Fruit fly (Drosophila melanogaster) whole organism, embryonic: ENCODE data around the gene CG13876.

Source experiments
- Aef1 ChIP-seq: fragments of 200-800 bp; sonication (Bioruptor generic); IDR thresholded peaks from 3 replicates; pipeline ENCODE4 v1.3.6; 2022; ENCODE audit warnings: missing biosample characterization, missing genetic modification characterization
- B-H2 ChIP-seq: fragments of 200-800 bp; sonication (Bioruptor generic); optimal IDR thresholded peaks from 2 replicates; lab custom pipeline; 2018; ENCODE audit warnings: missing biosample characterization, mild to moderate bottlenecking, missing genetic modification characterization
- Blimp-1 ChIP-seq: fragments of 200-800 bp; sonication (Bioruptor generic); optimal IDR thresholded peaks from 3 replicates; lab custom pipeline; 2018; ENCODE audit warnings: missing biosample characterization, missing genetic modification characterization, mild to moderate bottlenecking, moderate library complexity, missing genetic modification reagents
- C15 ChIP-seq: fragments of 200-800 bp; sonication (Bioruptor generic); IDR thresholded peaks from 3 replicates; pipeline ENCODE4 v1.3.6; 2022; ENCODE audit warnings: missing biosample characterization, missing genetic modification characterization
- CG10543 ChIP-seq: fragments of 200-800 bp; sonication (Bioruptor generic); optimal IDR thresholded peaks from 3 replicates; lab custom pipeline; 2017; ENCODE audit warnings: missing biosample characterization, mild to moderate bottlenecking, missing genetic modification characterization, moderate library complexity
- CG11504 ChIP-seq: fragments of 200-800 bp; sonication (Bioruptor generic); optimal IDR thresholded peaks from 3 replicates; lab custom pipeline; 2019; ENCODE audit warnings: missing biosample characterization, mild to moderate bottlenecking, missing genetic modification characterization, moderate library complexity
- CG12299 ChIP-seq: fragments of 200-800 bp; sonication (Bioruptor generic); optimal IDR thresholded peaks from 2 replicates; lab custom pipeline; 2018; ENCODE audit warnings: missing biosample characterization, mild to moderate bottlenecking, missing genetic modification characterization
- CG1233 ChIP-seq: fragments of 200-800 bp; sonication (Bioruptor generic); optimal IDR thresholded peaks from 4 replicates; lab custom pipeline; 2018; ENCODE audit warnings: missing biosample characterization, mild to moderate bottlenecking, missing genetic modification characterization
- CG13624 ChIP-seq: fragments of 200-800 bp; sonication (Bioruptor generic); optimal IDR thresholded peaks from 2 replicates; lab custom pipeline; 2016; ENCODE audit warnings: missing biosample characterization, missing genetic modification characterization
- CG15514 ChIP-seq: fragments of 200-800 bp; sonication (Bioruptor generic); optimal IDR thresholded peaks from 3 replicates; lab custom pipeline; 2017; ENCODE audit warnings: missing biosample characterization, missing genetic modification characterization, mild to moderate bottlenecking, moderate library complexity, missing genetic modification reagents
- CG1602 ChIP-seq: fragments of 200-800 bp; sonication (Bioruptor generic); optimal IDR thresholded peaks from 3 replicates; lab custom pipeline; 2016; ENCODE audit warnings: missing biosample characterization, missing genetic modification characterization
- CG16863 ChIP-seq: fragments of 200-800 bp; sonication (Bioruptor generic); optimal IDR thresholded peaks from 3 replicates; lab custom pipeline; 2016; ENCODE audit warnings: missing biosample characterization, missing genetic modification characterization
- CG18619 ChIP-seq: fragments of 200-800 bp; sonication (Bioruptor generic); optimal IDR thresholded peaks from 3 replicates; lab custom pipeline; 2017; ENCODE audit warnings: missing biosample characterization, mild to moderate bottlenecking, missing genetic modification characterization
- CG30020 ChIP-seq: fragments of 200-800 bp; optimal IDR thresholded peaks from 2 replicates; lab custom pipeline; 2019; ENCODE audit warnings: missing biosample characterization, mild to moderate bottlenecking, missing genetic modification characterization, moderate library complexity
- CG31365 ChIP-seq: fragments of 200-800 bp; sonication (Bioruptor generic); optimal IDR thresholded peaks from 2 replicates; lab custom pipeline; 2018; ENCODE audit warnings: missing biosample characterization, mild to moderate bottlenecking, missing genetic modification characterization
- CG32532 ChIP-seq: fragments of 200-800 bp; sonication (Bioruptor generic); IDR thresholded peaks from 2 replicates; pipeline ENCODE4 v1.3.6; 2022; ENCODE audit warnings: missing biosample characterization, missing genetic modification characterization
- CG4730 ChIP-seq: fragments of 200-800 bp; sonication (Bioruptor generic); IDR thresholded peaks from 2 replicates; pipeline ENCODE4 v1.3.6; 2022; ENCODE audit warnings: missing biosample characterization, missing genetic modification characterization
- CG4820 ChIP-seq: fragments of 200-800 bp; sonication (Bioruptor generic); optimal IDR thresholded peaks from 3 replicates; lab custom pipeline; 2016; ENCODE audit warnings: missing biosample characterization, missing genetic modification characterization
- CG8388 ChIP-seq: fragments of 200-800 bp; sonication (Bioruptor generic); optimal IDR thresholded peaks from 2 replicates; lab custom pipeline; 2019; ENCODE audit warnings: missing biosample characterization, mild to moderate bottlenecking, missing genetic modification characterization, moderate library complexity
- CG9797 ChIP-seq: fragments of 200-800 bp; sonication (Bioruptor generic); optimal IDR thresholded peaks from 3 replicates; lab custom pipeline; 2018; ENCODE audit warnings: missing biosample characterization, mild to moderate bottlenecking, missing genetic modification characterization
- Fer1 ChIP-seq: fragments of 200-800 bp; sonication (Bioruptor generic); optimal IDR thresholded peaks from 2 replicates; lab custom pipeline; 2017; ENCODE audit warnings: missing biosample characterization, mild to moderate bottlenecking, missing genetic modification characterization
- Fer2 ChIP-seq: fragments of 200-800 bp; sonication (Bioruptor generic); optimal IDR thresholded peaks from 2 replicates; lab custom pipeline; 2018; ENCODE audit warnings: missing biosample characterization, mild to moderate bottlenecking, missing genetic modification characterization, moderate library complexity
- Gug ChIP-seq: fragments of 200-800 bp; sonication (Bioruptor generic); IDR thresholded peaks from 4 replicates; pipeline ENCODE4 v1.3.6; 2022; ENCODE audit warnings: missing biosample characterization, missing genetic modification characterization
- HHEX ChIP-seq: fragments of 200-800 bp; sonication (Bioruptor generic); optimal IDR thresholded peaks from 3 replicates; lab custom pipeline; 2017; ENCODE audit warnings: missing biosample characterization, mild to moderate bottlenecking, missing genetic modification characterization, missing genetic modification reagents
- Hmx ChIP-seq: fragments of 200-800 bp; sonication (Bioruptor generic); optimal IDR thresholded peaks from 2 replicates; lab custom pipeline; 2016; ENCODE audit warnings: missing biosample characterization, missing genetic modification characterization
- Hr39 ChIP-seq: fragments of >200 bp; optimal IDR thresholded peaks from 2 replicates; lab custom pipeline; 2017
- Neu2 ChIP-seq: fragments of 200-800 bp; sonication (Bioruptor generic); optimal IDR thresholded peaks from 3 replicates; lab custom pipeline; 2016; ENCODE audit warnings: missing biosample characterization, missing genetic modification characterization, borderline replicate concordance
- Opbp ChIP-seq: fragments of 200-800 bp; sonication (Bioruptor generic); IDR thresholded peaks from 3 replicates; pipeline ENCODE4 v1.3.6; 2022; ENCODE audit warnings: missing biosample characterization, missing genetic modification characterization; ENCODE audit not compliant: partially characterized antibody
- Pdp1 ChIP-seq, 2 experiments: fragments of 200-800 bp; sonication (Bioruptor generic); optimal IDR thresholded peaks; 3 replicates each; lab custom pipeline; 2016; ENCODE audit warnings: missing biosample characterization in 2 of 2, missing genetic modification characterization in 2 of 2, mild to moderate bottlenecking in 1 of 2, moderate library complexity in 1 of 2
- Sry-δ ChIP-seq: fragments of 200-800 bp; sonication (Bioruptor generic); optimal IDR thresholded peaks from 2 replicates; lab custom pipeline; 2016; ENCODE audit warnings: missing biosample characterization, missing genetic modification characterization
- amos ChIP-seq: fragments of 200-800 bp; sonication (Bioruptor generic); IDR thresholded peaks from 2 replicates; pipeline ENCODE4 v1.3.6; 2022; ENCODE audit warnings: missing biosample characterization, missing genetic modification characterization; ENCODE audit not compliant: partially characterized antibody
- ap ChIP-seq: fragments of 200-800 bp; sonication (Bioruptor generic); IDR thresholded peaks from 2 replicates; pipeline ENCODE4 v1.3.6; 2022; ENCODE audit warnings: missing biosample characterization, missing genetic modification characterization
- ara ChIP-seq: fragments of 200-800 bp; sonication (Bioruptor generic); IDR thresholded peaks from 2 replicates; pipeline ENCODE4 v1.3.6; 2022; ENCODE audit warnings: missing biosample characterization, missing genetic modification characterization
- cad ChIP-seq: fragments of >200 bp; optimal IDR thresholded peaks from 2 replicates; lab custom pipeline; 2017; ENCODE audit warnings: missing biosample characterization, missing genetic modification characterization
- chif ChIP-seq, 2 experiments: fragments of 200-800 bp; sonication (Bioruptor generic); optimal IDR thresholded peaks; 3 replicates each; lab custom pipeline; 2016; ENCODE audit warnings: missing biosample characterization in 2 of 2, missing genetic modification characterization in 2 of 2
- crol ChIP-seq: fragments of 200-800 bp; sonication (Bioruptor generic); IDR thresholded peaks from 2 replicates; pipeline ENCODE4 v1.3.6; 2022; ENCODE audit warnings: missing biosample characterization, missing genetic modification characterization
- en ChIP-seq: fragments of 200-800 bp; sonication (Bioruptor generic); optimal IDR thresholded peaks from 2 replicates; lab custom pipeline; 2016; ENCODE audit warnings: missing biosample characterization, missing genetic modification characterization
- eyg ChIP-seq: fragments of 200-800 bp; sonication (Bioruptor generic); optimal IDR thresholded peaks from 3 replicates; lab custom pipeline; 2016; ENCODE audit warnings: missing biosample characterization, missing genetic modification characterization
- fru ChIP-seq: fragments of >200 bp; optimal IDR thresholded peaks from 2 replicates; lab custom pipeline; 2017
- ftz-f1 ChIP-seq: fragments of 200-800 bp; sonication (Bioruptor generic); optimal IDR thresholded peaks from 2 replicates; lab custom pipeline; 2016; ENCODE audit warnings: missing biosample characterization, missing genetic modification characterization
- gcm ChIP-seq: fragments of 200-800 bp; sonication (Bioruptor generic); optimal IDR thresholded peaks from 2 replicates; lab custom pipeline; 2019; ENCODE audit warnings: missing biosample characterization, mild to moderate bottlenecking, missing genetic modification characterization, moderate library complexity
- gcm2 ChIP-seq: fragments of 200-800 bp; sonication (Bioruptor generic); optimal IDR thresholded peaks from 2 replicates; lab custom pipeline; 2016; ENCODE audit warnings: missing biosample characterization, missing genetic modification characterization
- ind ChIP-seq: fragments of 200-800 bp; sonication (Bioruptor generic); optimal IDR thresholded peaks from 3 replicates; lab custom pipeline; 2016; ENCODE audit warnings: missing biosample characterization, missing genetic modification characterization
- ken ChIP-seq: fragments of 200-800 bp; sonication (Bioruptor generic); IDR thresholded peaks from 3 replicates; pipeline ENCODE4 v1.3.6; 2022; ENCODE audit warnings: missing biosample characterization, missing genetic modification characterization
- klu ChIP-seq: fragments of 200-800 bp; sonication (Bioruptor generic); IDR thresholded peaks from 2 replicates; pipeline ENCODE4 v1.3.6; 2022; ENCODE audit warnings: missing biosample characterization, missing genetic modification characterization
- onecut ChIP-seq: fragments of 200-800 bp; sonication (Bioruptor generic); IDR thresholded peaks from 2 replicates; pipeline ENCODE4 v1.3.6; 2022; ENCODE audit warnings: missing biosample characterization, missing genetic modification characterization
- pnt ChIP-seq: fragments of 200-800 bp; sonication (Bioruptor generic); optimal IDR thresholded peaks from 3 replicates; lab custom pipeline; 2016; ENCODE audit warnings: missing biosample characterization, missing genetic modification characterization
- sd ChIP-seq: fragments of 200-800 bp; sonication (Bioruptor generic); optimal IDR thresholded peaks from 3 replicates; lab custom pipeline; 2018; ENCODE audit warnings: missing biosample characterization, mild to moderate bottlenecking, missing genetic modification characterization, moderate library complexity
- sqz ChIP-seq: fragments of 200-800 bp; sonication (Bioruptor generic); optimal IDR thresholded peaks from 3 replicates; lab custom pipeline; 2018; ENCODE audit warnings: missing biosample characterization, mild to moderate bottlenecking, missing genetic modification characterization
- tap ChIP-seq: fragments of 200-800 bp; optimal IDR thresholded peaks from 3 replicates; lab custom pipeline; 2019; ENCODE audit warnings: missing biosample characterization, mild to moderate bottlenecking, missing genetic modification characterization, moderate library complexity
- zen ChIP-seq: fragments of 200-800 bp; sonication (Bioruptor generic); optimal IDR thresholded peaks from 3 replicates; lab custom pipeline; 2018; ENCODE audit warnings: missing biosample characterization, mild to moderate bottlenecking, missing genetic modification characterization, moderate library complexity

The CG13876 gene

DNA sequence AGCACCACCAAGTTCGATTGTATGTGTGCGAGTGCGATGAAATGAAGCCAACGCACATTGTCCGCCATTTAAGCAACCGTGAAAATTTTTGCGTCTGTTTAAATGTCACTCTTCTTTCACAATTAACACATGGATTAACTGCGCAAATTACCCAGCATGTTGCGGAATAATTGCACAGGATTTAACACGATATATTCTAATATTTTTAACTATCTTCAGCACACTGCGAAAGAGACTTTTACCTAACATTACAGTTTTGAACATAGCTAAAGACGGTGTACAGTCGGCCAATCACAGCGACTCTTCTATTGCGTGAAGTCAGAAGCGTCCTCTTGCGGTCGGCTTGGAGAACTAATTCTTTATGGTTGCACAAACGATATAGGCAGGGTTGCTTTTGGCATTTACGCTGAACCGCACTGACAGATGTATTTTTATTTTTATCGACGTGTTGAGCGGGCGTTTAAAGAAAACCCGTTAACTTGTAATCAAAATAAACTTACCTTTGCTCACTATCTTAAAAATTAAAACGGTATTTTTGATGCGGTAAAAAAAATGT, 40.8 kb downstream of the CG13876 start (continued):
- TF ChIP-seq CG10543 (GFP tag; lab: Kevin White, UChicago), result no peak
- TF ChIP-seq gcm2, result no peak
- TF ChIP-seq Aef1, result peak; percentile 27; the same call in 1 of the 3 replicates
- no peak for TF ChIP-seq klu
- TF ChIP-seq CG13624 (GFP tag; lab: Kevin White, UChicago), result peak; percentile 77
- peak; percentile 37 for TF ChIP-seq CG32532 (GFP tag; lab: Robert Waterston, UW)
- TF ChIP-seq CG12299 (tag; lab: Kevin White, UChicago), result no peak
- no peak for TF ChIP-seq Blimp-1 (GFP tag; lab: Kevin White, UChicago)
- TF ChIP-seq gcm (GFP tag; lab: Kevin White, UChicago), result no peak
- TF ChIP-seq en (GFP tag; lab: Kevin White, UChicago), result peak; percentile 36
- TF ChIP-seq B-H2 (GFP tag; lab: Kevin White, UChicago), result peak; percentile 70
- TF ChIP-seq Fer2 (tag; lab: Kevin White, UChicago), result no peak
- no peak for TF ChIP-seq Fer1
- TF ChIP-seq CG11504 (tag; lab: Kevin White, UChicago), result no peak
- TF ChIP-seq CG16863 (GFP tag; lab: Kevin White, UChicago), result peak; percentile 26
- peak; percentile 48 to 54 for TF ChIP-seq chif (GFP tag; optimal IDR thresholded peaks at IDR 0.05; lab: Kevin White, UChicago)
- TF ChIP-seq Opbp (GFP tag; lab: Robert Waterston, UW), result peak; percentile 69
- no peak for TF ChIP-seq sqz (GFP tag; lab: Kevin White, UChicago)
- TF ChIP-seq zen, result peak; percentile 54
- TF ChIP-seq CG9797 (GFP tag; lab: Kevin White, UChicago), result peak; percentile 49
- no peak for TF ChIP-seq CG18619 (GFP tag; lab: Kevin White, UChicago)
- peak; percentile 76 for TF ChIP-seq CG15514
- TF ChIP-seq sd (tag; lab: Kevin White, UChicago), result no peak
- no peak for TF ChIP-seq cad (GFP tag; lab: Kevin White, UChicago)
- TF ChIP-seq ara (GFP tag; lab: Robert Waterston, UW), result no peak
- TF ChIP-seq pnt (GFP tag; lab: Kevin White, UChicago), result no peak
- TF ChIP-seq ftz-f1 (GFP tag; lab: Kevin White, UChicago), result peak; percentile 46
- TF ChIP-seq CG31365 (tag; lab: Kevin White, UChicago), result no peak
- no peak for TF ChIP-seq ap
- peak; percentile 34 for TF ChIP-seq CG1602 (GFP tag; lab: Kevin White, UChicago)
- no peak; the same call in none of the 2 replicates for TF ChIP-seq onecut (GFP tag; lab: Robert Waterston, UW)
- TF ChIP-seq Neu2 (GFP tag; lab: Kevin White, UChicago), result no peak
- TF ChIP-seq CG30020 (tag; lab: Kevin White, UChicago), result peak; percentile 73
- TF ChIP-seq amos, result peak; percentile 66; the same call in 1 of the 2 replicates
- no peak for TF ChIP-seq Gug (GFP tag; lab: Robert Waterston, UW)
- peak; percentile 47; the same call in 1 of the 3 replicates for TF ChIP-seq ken (GFP tag; lab: Robert Waterston, UW)
- TF ChIP-seq Pdp1 (GFP tag; optimal IDR thresholded peaks at IDR 0.05; lab: Kevin White, UChicago), result peak; percentile 29 to 88
- TF ChIP-seq ind (GFP tag; lab: Kevin White, UChicago), result no peak
- no peak for TF ChIP-seq HHEX (GFP tag; lab: Kevin White, UChicago)
- TF ChIP-seq eyg (GFP tag; lab: Kevin White, UChicago), result peak; percentile 17
- no peak for TF ChIP-seq C15 (GFP tag; lab: Robert Waterston, UW)
- no peak for TF ChIP-seq Hmx (GFP tag; lab: Kevin White, UChicago)
- TF ChIP-seq fru (lab: Kevin White, UChicago), result no peak
- no peak for TF ChIP-seq CG4820 (GFP tag; lab: Kevin White, UChicago)
- TF ChIP-seq crol (GFP tag; lab: Robert Waterston, UW), result no peak
- no peak for TF ChIP-seq CG1233 (GFP tag; lab: Kevin White, UChicago)
- TF ChIP-seq CG8388 (GFP tag; lab: Kevin White, UChicago), result no peak
- TF ChIP-seq Hr39 (lab: Kevin White, UChicago), result no peak
- no peak for TF ChIP-seq CG4730 (GFP tag; lab: Robert Waterston, UW)
- TF ChIP-seq Sry-δ (GFP tag; lab: Kevin White, UChicago), result peak; percentile 77
- TF ChIP-seq tap, result no peak
